Worm (Caenorhabditis elegans) whole organism, L1 larva: Measurements from ENCODE around the gene H17B01.5.

Experiments used
- blmp-1 ChIP-seq: fragments of 150-350 bp; optimal IDR thresholded peaks from 2 replicates; lab custom pipeline; 2014; ENCODE audit warnings: missing biosample characterization, missing genetic modification characterization
- ceh-82 ChIP-seq, 3 experiments: fragments of 150-350 bp in 1 of 3; sonication (generic microtip) in 2 of 3; optimal IDR thresholded peaks; 2 replicates each; lab custom pipeline; 2014 to 2017; ENCODE audit warnings: missing biosample characterization in 3 of 3, missing genetic modification characterization in 3 of 3
- nhr-20 ChIP-seq: sonication (generic microtip); optimal IDR thresholded peaks from 2 replicates; lab custom pipeline; 2016; ENCODE audit warnings: mild to moderate bottlenecking, missing genetic modification characterization, missing compliant biosample characterization
- nhr-237 ChIP-seq: fragments of 150-350 bp; optimal IDR thresholded peaks from 2 replicates; lab custom pipeline; 2014; ENCODE audit warnings: missing biosample characterization, missing genetic modification characterization
- nhr-28 ChIP-seq: fragments of 150-350 bp; optimal IDR thresholded peaks from 2 replicates; lab custom pipeline; 2014; ENCODE audit warnings: missing biosample characterization, missing genetic modification characterization
- nhr-90 ChIP-seq: sonication (generic microtip); optimal IDR thresholded peaks from 2 replicates; lab custom pipeline; 2016; ENCODE audit warnings: mild to moderate bottlenecking, missing genetic modification characterization, missing compliant biosample characterization; ENCODE audit not compliant: poor library complexity
- snpc-4 ChIP-seq: fragments of 150-350 bp; optimal IDR thresholded peaks from 2 replicates; lab custom pipeline; 2014; ENCODE audit warnings: missing biosample characterization, missing genetic modification characterization
- snu-23 ChIP-seq: sonication (generic microtip); optimal IDR thresholded peaks from 2 replicates; lab custom pipeline; 2016; ENCODE audit warnings: missing genetic modification characterization, missing compliant biosample characterization
- unc-62 ChIP-seq: fragments of 150-350 bp; optimal IDR thresholded peaks from 2 replicates; lab custom pipeline; 2014; ENCODE audit warnings: missing biosample characterization, missing genetic modification reagents, missing genetic modification characterization
- unc-86 ChIP-seq: sonication (generic microtip); optimal IDR thresholded peaks from 2 replicates; lab custom pipeline; 2016; ENCODE audit warnings: missing genetic modification characterization, missing compliant biosample characterization
- ztf-4 ChIP-seq: fragments of 150-350 bp; optimal IDR thresholded peaks from 2 replicates; lab custom pipeline; 2014; ENCODE audit warnings: missing biosample characterization, missing genetic modification characterization

- TF ChIP-seq ztf-4 (tag; lab: Kevin White, UChicago) (no peak), blmp-1 (tag; lab: Kevin White, UChicago) (no peak), unc-86 (tag; lab: Kevin White, UChicago) (no peak), nhr-28 (tag; lab: Kevin White, UChicago) (no peak), nhr-20 (no peak), nhr-90 (no peak), snu-23 (GFP tag; lab: Kevin White, UChicago) (no peak), ceh-82 (tag; optimal IDR thresholded peaks at IDR 0.05; lab: Kevin White, UChicago) (no peak), nhr-237 (tag; lab: Kevin White, UChicago) (no peak), unc-62 (GFP tag; lab: Kevin White, UChicago) (no peak), snpc-4 (tag; lab: Kevin White, UChicago) (no peak)
Observed at ce11 chrII:1504266-1504665, 30.9 kb upstream of the H17B01.5 start, which contains the start of gene fdgt-1.
